Worm (Caenorhabditis elegans) whole organism, L4/young adult: ENCODE measurements around the gene sre-36.

ENCODE experiments used
- W03F9.2 ChIP-seq: fragments of 150-350 bp; optimal IDR thresholded peaks from 2 replicates; lab custom pipeline; 2014; ENCODE audit warnings: missing biosample characterization, missing genetic modification characterization
- dao-5 ChIP-seq: sonication (generic microtip); optimal IDR thresholded peaks from 2 replicates; lab custom pipeline; 2016; ENCODE audit warnings: missing genotype, missing genetic modification characterization, moderate library complexity, missing compliant biosample characterization
- him-1 ChIP-seq: sonication (generic microtip); optimal IDR thresholded peaks from 2 replicates; lab custom pipeline; 2016; ENCODE audit warnings: missing genotype, missing genetic modification reagents, missing genetic modification characterization, missing compliant biosample characterization

Gene sre-36

DNA sequence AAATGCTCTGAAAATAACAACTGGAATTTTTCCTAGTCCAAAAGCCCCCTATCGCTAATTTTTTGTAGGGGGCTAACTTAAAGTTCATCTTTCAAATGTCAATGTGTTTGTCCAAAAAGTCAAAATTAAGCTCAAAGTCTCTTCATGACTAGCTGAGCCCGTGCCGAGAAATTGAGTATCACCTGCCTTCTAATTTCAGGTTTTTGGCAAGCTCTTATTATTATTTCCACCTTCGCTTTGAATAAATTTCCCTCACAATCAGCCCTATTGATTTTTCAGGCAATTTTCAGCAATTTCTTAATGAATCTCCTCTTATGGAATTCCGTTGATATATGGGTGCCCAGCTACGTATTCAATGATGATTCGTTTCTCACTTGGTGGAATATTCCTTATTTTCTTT, at the start of gene sre-36:
Gene sre-36 (plus strand): TSS at position 301 of the 400 bp plus-strand sequence.
- TF ChIP-seq W03F9.2 = no peak
- TF ChIP-seq him-1 (tag; lab: Kevin White, UChicago) = no peak
- no peak for TF ChIP-seq dao-5 (tag; lab: Kevin White, UChicago)

DNA sequence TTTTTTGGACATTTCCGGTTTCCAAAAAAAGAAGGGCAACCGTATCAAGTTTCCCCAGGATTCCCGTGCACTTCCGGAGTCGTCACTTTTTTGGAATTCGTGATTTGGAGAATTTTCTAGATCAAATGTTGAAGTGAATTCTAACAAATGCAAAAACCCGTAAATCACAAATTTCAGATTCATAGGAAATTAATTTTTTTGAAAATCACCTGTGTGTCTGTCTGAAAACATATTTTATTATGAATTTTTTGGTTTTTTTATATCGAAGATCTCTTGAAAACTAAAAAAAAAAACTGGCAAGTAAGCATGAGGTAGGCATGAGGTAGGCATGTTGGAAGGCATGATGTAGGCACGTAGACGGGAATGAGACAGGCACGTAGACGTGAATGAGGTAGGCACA, 49.4 kb upstream of the sre-36 start:
- no peak for TF ChIP-seq W03F9.2
- no peak for TF ChIP-seq dao-5 (tag; lab: Kevin White, UChicago)
- no peak for TF ChIP-seq him-1 (tag; lab: Kevin White, UChicago)

DNA sequence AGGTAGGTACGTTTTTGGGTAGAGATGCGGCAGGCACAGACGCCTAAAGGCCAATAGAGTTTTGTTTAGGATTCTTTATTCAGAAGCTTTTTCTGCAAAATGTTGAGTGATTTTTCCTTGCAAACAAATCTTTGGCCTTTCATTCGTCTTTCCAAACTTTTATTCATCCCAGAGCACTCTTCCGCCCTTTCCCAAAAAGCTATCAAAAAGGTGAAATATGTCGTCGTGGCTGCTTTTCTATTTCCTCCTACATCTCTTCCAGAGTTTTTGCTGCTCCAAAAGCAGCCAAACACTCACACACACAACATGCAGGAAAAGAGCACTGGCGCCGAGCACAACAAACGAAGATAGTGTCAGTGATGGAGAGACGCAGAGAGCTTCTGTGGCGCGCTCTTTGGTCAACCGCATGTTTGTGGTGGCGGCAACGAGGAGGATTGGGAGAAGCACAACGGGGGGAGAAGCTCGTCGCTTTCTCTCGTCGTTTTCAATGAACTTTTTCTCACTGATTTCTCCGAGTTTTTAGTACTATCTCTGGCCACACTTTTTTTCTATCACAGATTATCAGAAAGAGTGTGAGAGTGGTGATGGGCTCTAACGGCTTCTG, 48.6 kb upstream of the sre-36 start:
- TF ChIP-seq dao-5 (tag; lab: Kevin White, UChicago) (no peak), him-1 (tag; lab: Kevin White, UChicago) (peak; percentile 81)

DNA sequence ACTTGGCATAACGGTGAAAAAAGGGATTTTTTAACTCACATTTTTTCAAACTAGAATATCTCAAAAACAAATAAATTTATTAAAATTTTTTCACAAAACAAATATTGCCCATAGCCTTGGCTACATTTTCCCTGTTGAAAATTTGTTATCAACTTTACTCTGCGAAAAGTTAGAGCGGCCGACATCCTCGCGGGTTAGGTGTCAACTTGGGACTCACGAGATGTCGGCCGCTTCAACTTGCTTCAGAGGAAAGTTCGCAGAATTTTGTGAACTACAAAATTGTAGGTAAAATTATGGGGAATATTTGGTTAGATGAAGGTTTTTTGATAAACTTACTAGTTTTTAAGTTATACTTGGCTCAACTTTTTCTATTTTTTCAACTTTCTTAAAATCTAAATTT, 47.7 kb upstream of the sre-36 start:
- no peak for TF ChIP-seq dao-5 (tag; lab: Kevin White, UChicago)
- no peak for TF ChIP-seq W03F9.2
- no peak for TF ChIP-seq him-1 (tag; lab: Kevin White, UChicago)

DNA sequence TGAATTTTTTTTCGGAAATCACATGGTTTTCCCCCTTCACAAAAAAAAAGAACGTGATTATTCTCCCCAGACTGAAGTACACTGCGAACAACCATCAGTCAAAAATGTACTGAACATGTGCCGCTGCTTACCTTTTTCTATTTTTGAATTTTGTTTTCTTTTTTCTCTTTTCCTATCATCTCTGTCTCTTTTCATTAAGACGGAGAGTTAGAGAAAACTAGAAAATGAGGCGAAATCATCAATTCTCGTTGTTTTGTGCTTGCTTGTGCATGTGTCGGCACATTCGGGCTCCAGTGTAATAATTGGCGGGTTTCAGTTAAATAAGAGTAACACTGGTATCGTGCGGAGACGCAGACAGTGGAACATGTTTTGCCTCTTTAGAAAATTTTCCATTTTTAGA, 47.2 kb upstream of the sre-36 start:
- TF ChIP-seq dao-5 (tag; lab: Kevin White, UChicago) (no peak), W03F9.2 (peak; percentile 17), him-1 (tag; lab: Kevin White, UChicago) (no peak)

DNA sequence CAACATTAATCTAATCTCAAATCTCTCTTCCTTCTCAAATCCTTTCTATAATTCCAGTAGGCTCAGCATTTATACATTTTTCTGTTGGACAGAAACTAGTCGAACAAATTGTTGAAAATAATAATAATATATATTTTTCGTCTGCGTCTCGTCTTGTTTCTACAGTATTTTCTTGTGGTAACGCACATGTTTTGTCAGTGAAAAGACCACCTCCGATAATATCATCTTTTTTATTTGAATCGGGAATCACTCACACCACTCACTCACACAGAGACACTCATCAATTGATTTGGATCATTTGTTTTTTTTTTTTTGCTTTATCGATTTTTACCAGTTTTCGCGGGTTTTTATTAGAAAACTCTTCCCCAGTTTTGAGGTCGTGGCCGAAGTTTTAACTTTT, 44.8 kb upstream of the sre-36 start:
- TF ChIP-seq W03F9.2 (no peak), dao-5 (tag; lab: Kevin White, UChicago) (no peak), him-1 (tag; lab: Kevin White, UChicago) (no peak)

DNA sequence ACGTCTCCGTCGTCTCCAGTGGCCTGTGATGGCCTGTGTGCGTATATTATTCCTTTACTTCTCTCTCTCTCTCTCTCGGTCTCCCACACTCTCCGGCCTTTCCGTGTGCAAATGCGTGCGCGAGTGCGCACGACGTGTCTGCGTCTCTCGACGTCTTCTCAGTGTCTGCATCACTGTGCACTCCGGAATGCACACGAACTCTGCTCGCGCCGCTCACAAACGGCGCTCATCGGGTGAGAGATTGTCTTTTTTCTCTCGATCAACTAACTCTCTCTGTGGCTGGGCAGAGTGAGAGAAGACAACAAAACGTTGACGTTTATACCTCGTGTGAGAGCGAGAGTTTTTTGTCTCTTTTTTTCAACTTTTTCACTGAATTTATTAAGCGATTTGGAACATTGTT, 43.5 kb upstream of the sre-36 start:
- TF ChIP-seq W03F9.2 (peak; percentile 64), him-1 (tag; lab: Kevin White, UChicago) (peak; percentile 86), dao-5 (tag; lab: Kevin White, UChicago) (no peak)

DNA sequence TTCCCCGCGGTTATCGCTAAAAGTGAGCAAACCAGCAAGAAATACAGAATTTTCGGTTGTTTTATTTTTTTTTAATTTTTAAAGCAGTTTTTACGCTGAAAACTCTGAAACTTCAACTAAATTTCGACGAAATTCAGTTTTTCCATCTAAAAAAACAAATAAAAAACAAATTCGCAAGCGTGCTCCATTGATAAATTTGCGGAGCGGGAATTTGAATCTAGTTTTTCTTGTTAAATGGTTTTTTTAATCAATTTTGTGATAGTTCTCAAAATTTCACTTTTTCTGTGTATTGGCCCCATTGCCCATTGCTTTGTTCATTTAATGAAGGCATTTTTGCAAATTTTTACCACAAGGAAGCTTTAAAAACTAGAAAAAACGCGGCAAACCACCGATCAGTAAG, 42.7 kb upstream of the sre-36 start:
- TF ChIP-seq dao-5 (tag; lab: Kevin White, UChicago) (no peak), him-1 (tag; lab: Kevin White, UChicago) (no peak), W03F9.2 (no peak)

DNA sequence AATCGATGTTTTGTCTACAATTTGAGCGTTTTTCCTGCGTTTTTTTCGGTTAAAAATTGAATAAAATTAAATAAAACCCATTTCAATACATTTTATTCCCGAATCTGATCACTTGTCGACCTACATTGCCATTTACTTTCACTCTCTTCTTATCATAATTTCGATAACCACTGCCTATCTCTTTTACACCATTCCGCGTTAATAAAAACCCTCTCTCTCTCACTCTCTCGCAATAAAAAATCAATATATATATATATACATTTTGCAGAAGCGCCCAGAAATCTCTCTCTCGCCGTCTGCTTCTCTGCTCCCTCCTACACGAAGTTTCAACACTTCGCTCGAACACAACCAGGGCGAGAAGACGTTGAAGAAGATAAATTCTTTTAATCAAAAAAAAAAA, 42.2 kb upstream of the sre-36 start, which contains the start of gene pptr-1:
Gene pptr-1 (plus strand): TSS at position 269 of the 400 bp plus-strand sequence.
- TF ChIP-seq W03F9.2 = no peak
- TF ChIP-seq him-1 (tag; lab: Kevin White, UChicago) = no peak
- no peak for TF ChIP-seq dao-5 (tag; lab: Kevin White, UChicago)

DNA sequence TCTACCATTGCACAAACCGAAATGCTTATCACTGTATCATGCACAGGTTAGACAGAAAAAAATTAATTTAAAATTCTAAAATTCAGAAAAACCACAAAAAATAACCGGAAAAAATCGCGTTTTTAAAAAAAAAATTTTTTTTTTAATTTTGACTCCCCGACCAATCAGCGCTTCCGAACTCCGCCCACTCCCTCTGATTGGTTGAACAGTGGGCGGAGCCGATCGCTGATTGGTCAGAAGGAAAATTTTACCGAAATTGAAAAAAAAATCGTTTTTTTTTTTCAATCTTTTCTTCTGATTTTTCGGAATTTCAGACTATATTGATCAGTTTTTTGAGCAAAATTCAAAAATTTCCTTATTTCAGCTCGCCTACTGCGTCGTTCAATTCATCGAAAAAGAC, 38.1 kb upstream of the sre-36 start:
- no peak for TF ChIP-seq dao-5 (tag; lab: Kevin White, UChicago)
- no peak for TF ChIP-seq W03F9.2
- TF ChIP-seq him-1 (tag; lab: Kevin White, UChicago) = no peak

DNA sequence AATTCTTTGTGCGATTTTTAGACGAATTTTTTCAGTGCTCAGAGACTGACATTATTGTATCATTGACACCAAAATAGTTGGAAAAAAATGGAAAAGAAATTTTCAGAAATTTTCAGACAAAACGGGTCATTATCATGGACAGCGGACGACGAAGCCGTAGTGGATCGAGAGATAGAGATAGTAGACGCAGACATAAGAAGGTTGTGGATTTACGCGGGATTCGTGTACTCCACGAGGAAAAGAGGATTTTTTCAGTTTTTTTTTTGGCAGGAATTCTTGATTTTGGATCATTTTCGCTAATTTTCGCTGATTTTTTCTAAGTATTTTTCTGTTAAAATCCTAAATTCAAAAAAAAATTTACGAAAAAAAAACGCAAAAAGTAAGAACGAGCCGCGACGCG, 31.9 kb upstream of the sre-36 start, which contains the start of gene W08G11.3:
Gene W08G11.3 (plus strand): TSS at position 107 of the 400 bp plus-strand sequence.
- TF ChIP-seq W03F9.2 = no peak

DNA sequence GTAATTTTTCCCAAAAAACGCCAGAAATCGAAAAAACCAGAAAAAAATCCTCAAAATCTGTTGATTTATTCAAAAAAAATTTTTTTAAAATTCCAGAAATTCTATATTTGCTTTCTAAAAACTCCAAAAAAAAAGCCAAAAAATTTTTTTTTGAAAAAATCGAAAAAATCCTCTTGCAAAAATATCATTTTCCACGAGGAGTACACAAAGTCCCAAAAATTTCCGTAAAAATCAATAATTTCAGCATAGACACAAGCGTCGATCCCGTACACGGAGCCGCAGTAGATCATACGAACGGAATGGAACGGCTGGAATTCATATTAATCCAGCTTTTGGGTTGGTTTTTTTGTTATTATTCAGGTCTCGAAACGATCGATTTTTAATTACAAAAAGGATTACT, 31.3 kb upstream of the sre-36 start:
- TF ChIP-seq W03F9.2 (no peak), him-1 (tag; lab: Kevin White, UChicago) (no peak)

DNA sequence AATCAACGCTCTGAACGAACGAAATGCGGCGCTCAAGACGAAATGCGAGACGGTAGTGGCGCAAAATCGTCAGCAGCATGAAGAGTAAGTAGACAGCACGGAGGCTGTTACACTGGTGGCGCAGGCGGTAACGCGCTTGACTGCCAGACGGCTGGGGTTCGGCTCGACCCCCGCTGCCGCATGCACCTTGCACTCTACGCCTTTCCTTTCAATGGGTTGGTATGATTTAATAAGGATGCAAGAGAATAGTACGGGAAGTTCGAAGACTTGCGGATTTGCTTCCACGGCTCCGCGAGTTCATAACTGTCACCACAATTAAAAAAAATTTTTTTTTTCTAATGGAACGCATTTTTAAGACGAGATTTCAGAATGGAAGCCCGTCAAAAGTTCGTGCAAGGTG, 29.4 kb upstream of the sre-36 start:
- TF ChIP-seq W03F9.2 (peak; percentile 9), dao-5 (tag; lab: Kevin White, UChicago) (peak; percentile 71), him-1 (tag; lab: Kevin White, UChicago) (peak; percentile 52)

DNA sequence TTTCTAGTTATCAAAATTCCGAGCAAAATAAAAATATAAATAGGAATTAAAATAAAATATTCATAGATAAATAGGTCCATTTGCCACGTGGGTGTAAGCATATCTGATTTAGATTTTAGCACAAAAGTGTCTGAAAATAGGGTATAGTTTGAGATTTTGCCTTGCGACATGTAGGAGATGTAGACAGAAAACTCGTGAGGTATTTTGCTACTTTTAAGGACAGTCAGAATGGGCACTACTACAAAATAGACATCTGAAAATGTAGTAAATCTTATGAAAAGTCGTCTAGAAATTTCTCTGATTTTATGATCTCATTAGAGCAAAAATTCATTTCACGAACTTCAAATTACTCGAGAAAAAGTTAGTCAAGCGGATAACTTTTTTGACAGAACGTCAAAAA, 24.8 kb upstream of the sre-36 start, which contains the start of gene srv-34:
Gene srv-34 (minus strand): TSS at position 101 of the 400 bp plus-strand sequence.
- TF ChIP-seq dao-5 (tag; lab: Kevin White, UChicago) = no peak
- TF ChIP-seq W03F9.2 = no peak
- TF ChIP-seq him-1 (tag; lab: Kevin White, UChicago) = no peak

DNA sequence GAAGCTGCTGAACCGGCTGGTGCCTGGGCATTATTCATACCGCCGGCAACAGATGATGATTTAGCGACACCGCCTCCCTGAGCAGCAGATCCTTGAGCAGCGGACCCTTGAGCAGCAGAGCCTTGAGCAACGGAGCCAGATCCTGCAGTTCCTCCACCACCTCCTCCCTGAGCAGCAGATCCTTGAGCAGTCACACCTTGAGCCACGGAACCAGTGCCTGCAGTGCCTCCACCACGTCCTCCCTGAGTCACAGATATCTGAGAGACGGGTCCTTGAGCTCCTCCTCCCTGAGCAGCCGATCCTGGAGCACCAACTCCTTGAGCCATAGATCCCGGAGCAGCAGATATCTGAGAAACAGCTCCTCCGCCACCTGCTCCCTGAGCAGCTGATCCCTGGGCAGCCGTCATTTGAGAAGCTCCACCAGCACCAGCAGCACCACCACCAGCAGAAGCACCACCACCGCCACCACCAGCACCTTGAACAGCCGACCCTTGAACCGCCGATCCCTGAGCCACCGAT, 23.0 kb upstream of the sre-36 start:
- TF ChIP-seq dao-5 (tag; lab: Kevin White, UChicago) (no peak), W03F9.2 (no peak), him-1 (tag; lab: Kevin White, UChicago) (no peak)
